Fruit fly (Drosophila melanogaster): ENCODE data around the gene Ald2.
A peak's percentile ranks its signal among the peaks of the same experiment; 100 is the strongest.

Ald2 gene

dm6 chr3R:26413788-26414187 lies at the start of gene Ald2:
TSS of gene Ald2 (plus strand) at chr3R:26414088.
- no peak for TF ChIP-seq CG17801 (GFP tag; optimal IDR thresholded peaks at IDR 0.05; ENCODE audit: partially characterized antibody)

- TF ChIP-seq CG17801 (GFP tag; optimal IDR thresholded peaks at IDR 0.05; ENCODE audit: partially characterized antibody): no peak
Measured at dm6 chr3R:26403556-26403955, 10.3 kb upstream of the Ald2 start, which contains the start of gene ppk15. TSS of gene ppk15 (minus strand) at chr3R:26403656.

- peak; percentile 6 for TF ChIP-seq CG17801 (GFP tag; optimal IDR thresholded peaks at IDR 0.05; ENCODE audit: partially characterized antibody)
Measured at dm6 chr3R:26409780-26410179, 4.1 kb upstream of the Ald2 start.

dm6 chr3R:26425005-26425404 lies 11.1 kb downstream of the Ald2 start, which contains the start of gene CG6503:
TSS of gene CG6503 (minus strand) at chr3R:26425105.
- no peak for TF ChIP-seq CG17801 (GFP tag; optimal IDR thresholded peaks at IDR 0.05; ENCODE audit: partially characterized antibody)

- no peak for TF ChIP-seq CG17801 (GFP tag; optimal IDR thresholded peaks at IDR 0.05; ENCODE audit: partially characterized antibody)
Measured at dm6 chr3R:26425681-26426080, 11.8 kb downstream of the Ald2 start, which contains the start of gene CG34291. TSS of gene CG34291 (minus strand) at chr3R:26425781.

- TF ChIP-seq CG17801 (GFP tag; optimal IDR thresholded peaks at IDR 0.05; ENCODE audit: partially characterized antibody): no peak
Measured at dm6 chr3R:26428220-26428619, 14.3 kb downstream of the Ald2 start.

dm6 chr3R:26429619-26430018 lies 15.7 kb downstream of the Ald2 start:
- no peak for TF ChIP-seq CG17801 (GFP tag; optimal IDR thresholded peaks at IDR 0.05; ENCODE audit: partially characterized antibody)

- no peak for TF ChIP-seq CG17801 (GFP tag; optimal IDR thresholded peaks at IDR 0.05; ENCODE audit: partially characterized antibody)
Measured at dm6 chr3R:26432526-26432925, 18.6 kb downstream of the Ald2 start.

dm6 chr3R:26432978-26433377 lies 19.1 kb downstream of the Ald2 start:
- TF ChIP-seq CG17801 (GFP tag; optimal IDR thresholded peaks at IDR 0.05; ENCODE audit: partially characterized antibody): no peak

- no peak for TF ChIP-seq CG17801 (GFP tag; optimal IDR thresholded peaks at IDR 0.05; ENCODE audit: partially characterized antibody)
Measured at dm6 chr3R:26433743-26434142, 19.9 kb downstream of the Ald2 start.

dm6 chr3R:26436001-26436400 lies 22.1 kb downstream of the Ald2 start:
- TF ChIP-seq CG17801 (GFP tag; optimal IDR thresholded peaks at IDR 0.05; ENCODE audit: partially characterized antibody): no peak

- TF ChIP-seq CG17801 (GFP tag; optimal IDR thresholded peaks at IDR 0.05; ENCODE audit: partially characterized antibody): no peak
Measured at dm6 chr3R:26436540-26436939, 22.7 kb downstream of the Ald2 start.

dm6 chr3R:26440455-26441196 lies 26.7 kb downstream of the Ald2 start, which contains the start of gene tx:
TSS of gene tx (plus strand) at chr3R:26440778.
- no peak for TF ChIP-seq CG17801 (GFP tag; optimal IDR thresholded peaks at IDR 0.05; ENCODE audit: partially characterized antibody)

- no peak for TF ChIP-seq CG17801 (GFP tag; optimal IDR thresholded peaks at IDR 0.05; ENCODE audit: partially characterized antibody)
Measured at dm6 chr3R:26442609-26443180, 28.8 kb downstream of the Ald2 start.

dm6 chr3R:26443343-26443742 lies 29.5 kb downstream of the Ald2 start:
- no peak for TF ChIP-seq CG17801 (GFP tag; optimal IDR thresholded peaks at IDR 0.05; ENCODE audit: partially characterized antibody)

dm6 chr3R:26443875-26444511 lies 30.1 kb downstream of the Ald2 start:
- no peak for TF ChIP-seq CG17801 (GFP tag; optimal IDR thresholded peaks at IDR 0.05; ENCODE audit: partially characterized antibody)
